Fruit fly (Drosophila melanogaster) S2 (cell line): ENCODE results near the gene lark.

Experiments
- CG8478 ChIP-seq: fragments of >200 bp; optimal IDR thresholded peaks from 2 replicates; lab custom pipeline; 2018
- CTCF ChIP-seq, 2 experiments: fragments of >200 bp; optimal IDR thresholded peaks; 2 replicates each; lab custom pipeline; 2018

dm6 chr3L:7338786-7339185, 280 bp upstream of the lark start:
- no peak for TF ChIP-seq CG8478 (lab: Kevin White, UChicago)
- TF ChIP-seq CTCF (optimal IDR thresholded peaks at IDR 0.05; lab: Kevin White, UChicago): no peak
